Fruit fly (Drosophila melanogaster) Kc167 (cell line): Measurements from ENCODE around the gene CG42246.

Experiments used
- Myc ChIP-seq: fragments of >200 bp; optimal IDR thresholded peaks from 2 replicates; lab custom pipeline; 2017; ENCODE audit warnings: missing external identifiers
- Sin3A ChIP-seq: fragments of >200 bp; optimal IDR thresholded peaks from 2 replicates; lab custom pipeline; 2018; ENCODE audit warnings: missing external identifiers
- h ChIP-seq: fragments of >200 bp; optimal IDR thresholded peaks from 3 replicates; lab custom pipeline; 2018; ENCODE audit warnings: missing external identifiers
- insv ChIP-seq: fragments of >200 bp; optimal IDR thresholded peaks from 3 replicates; lab custom pipeline; 2018; ENCODE audit warnings: missing external identifiers
- psq ChIP-seq: fragments of >200 bp; optimal IDR thresholded peaks from 2 replicates; lab custom pipeline; 2017; ENCODE audit warnings: missing external identifiers
- ttk ChIP-seq: sonication (Bioruptor generic); optimal IDR thresholded peaks from 2 replicates; lab custom pipeline; 2017; ENCODE audit warnings: missing external identifiers

The CG42246 gene

DNA sequence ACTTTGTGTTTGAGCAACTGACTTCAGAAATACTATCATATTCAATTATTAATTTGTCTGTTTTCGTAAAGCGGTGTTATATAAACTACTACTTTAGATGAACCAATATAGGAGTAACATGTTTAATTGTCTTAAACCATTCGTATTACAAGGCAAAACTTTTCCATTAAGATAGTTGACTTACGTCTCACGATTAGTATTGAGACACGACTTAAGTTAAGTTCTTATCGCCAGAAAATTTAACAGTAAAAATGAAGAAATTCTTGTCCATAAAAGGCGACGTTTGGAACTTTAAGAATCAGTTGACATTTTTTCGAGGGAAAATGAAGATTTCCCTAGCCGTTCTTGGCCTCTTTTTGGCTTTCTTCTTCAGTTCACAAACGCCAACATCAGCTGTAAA lies 1.9 kb upstream of the CG42246 start, which contains the start of gene CG42705:
TSS of gene CG42705 (plus strand) at position 301 of the 400 bp plus-strand sequence.
- TF ChIP-seq psq (lab: Kevin White, UChicago) (no peak), insv (lab: Kevin White, UChicago) (no peak), ttk (lab: Kevin White, UChicago) (no peak), Sin3A (lab: Kevin White, UChicago) (no peak), Myc (lab: Kevin White, UChicago) (no peak), h (lab: Kevin White, UChicago) (no peak)

DNA sequence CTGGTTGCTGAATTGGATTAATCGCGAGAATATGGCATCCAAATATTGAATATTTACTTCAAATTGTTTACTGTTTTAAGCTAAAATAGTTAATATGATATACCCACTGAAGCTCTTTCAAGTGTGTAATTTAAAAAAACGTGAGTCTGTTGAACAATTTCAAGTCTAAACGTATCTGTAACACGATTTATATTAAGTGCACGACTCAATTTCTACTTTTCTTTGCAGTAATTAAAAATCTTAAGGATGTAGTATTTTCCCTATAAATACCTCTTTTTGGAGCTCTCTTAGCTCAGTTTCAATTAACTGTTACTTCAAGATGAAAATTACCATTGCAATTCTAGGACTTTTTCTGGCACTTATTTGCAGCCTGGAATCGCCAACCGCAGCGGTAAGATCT lies 662 bp upstream of the CG42246 start, which contains the start of gene CG42704:
TSS of gene CG42704 (plus strand) at position 301 of the 400 bp plus-strand sequence.
- TF ChIP-seq psq (lab: Kevin White, UChicago) (no peak), insv (lab: Kevin White, UChicago) (no peak), ttk (lab: Kevin White, UChicago) (no peak), h (lab: Kevin White, UChicago) (no peak), Myc (lab: Kevin White, UChicago) (no peak), Sin3A (lab: Kevin White, UChicago) (no peak)

DNA sequence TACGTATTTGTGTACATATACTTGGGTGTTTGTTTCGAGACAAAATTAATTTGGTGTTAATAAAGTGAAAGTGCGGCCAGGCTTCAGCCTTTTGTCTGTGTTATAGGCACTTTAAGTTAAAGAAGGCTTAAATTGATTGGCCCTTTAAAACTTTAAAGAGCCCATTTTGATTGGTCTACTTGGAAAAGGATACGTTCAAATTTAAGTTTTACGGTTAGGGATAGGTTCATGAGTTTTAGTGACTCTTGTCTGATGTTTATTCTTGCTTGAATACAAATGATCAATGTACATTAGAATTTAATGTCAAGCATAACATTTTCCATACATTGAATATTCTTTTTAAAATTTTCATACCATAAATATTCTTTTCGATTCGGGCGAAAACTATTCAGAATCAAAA lies 4.8 kb downstream of the CG42246 start, which contains the start of gene CG32727:
TSS of gene CG32727 (plus strand) at position 301 of the 400 bp plus-strand sequence.
- TF ChIP-seq Sin3A (lab: Kevin White, UChicago) (no peak), h (lab: Kevin White, UChicago) (no peak), insv (lab: Kevin White, UChicago) (no peak), psq (lab: Kevin White, UChicago) (no peak), Myc (lab: Kevin White, UChicago) (no peak), ttk (lab: Kevin White, UChicago) (no peak)

DNA sequence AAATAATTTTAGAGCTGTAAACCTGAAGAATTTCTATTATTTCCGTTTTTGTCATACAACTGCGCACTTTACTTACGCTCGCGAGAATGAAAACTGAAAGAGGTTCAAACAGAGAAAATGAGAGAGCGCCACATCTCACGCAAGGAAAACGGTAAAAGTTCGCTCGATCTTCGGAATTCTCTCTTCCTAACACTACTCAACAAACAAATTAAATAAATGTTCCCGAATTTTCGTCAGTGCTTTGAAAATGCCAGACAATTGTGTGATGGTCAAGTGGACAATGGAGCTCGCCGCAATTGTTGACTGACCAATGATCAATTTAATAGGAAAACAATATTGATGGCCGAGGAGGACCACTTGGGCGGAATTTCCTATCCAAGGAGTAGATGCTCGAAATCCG lies 6.0 kb downstream of the CG42246 start, which contains the start of gene CG1677:
TSS of gene CG1677 (minus strand) at position 101 of the 400 bp plus-strand sequence.
- no peak for TF ChIP-seq Myc (lab: Kevin White, UChicago)
- TF ChIP-seq psq (lab: Kevin White, UChicago): no peak
- no peak for TF ChIP-seq insv (lab: Kevin White, UChicago)
- TF ChIP-seq Sin3A (lab: Kevin White, UChicago): no peak
- no peak for TF ChIP-seq ttk (lab: Kevin White, UChicago)
- TF ChIP-seq h (lab: Kevin White, UChicago): no peak

DNA sequence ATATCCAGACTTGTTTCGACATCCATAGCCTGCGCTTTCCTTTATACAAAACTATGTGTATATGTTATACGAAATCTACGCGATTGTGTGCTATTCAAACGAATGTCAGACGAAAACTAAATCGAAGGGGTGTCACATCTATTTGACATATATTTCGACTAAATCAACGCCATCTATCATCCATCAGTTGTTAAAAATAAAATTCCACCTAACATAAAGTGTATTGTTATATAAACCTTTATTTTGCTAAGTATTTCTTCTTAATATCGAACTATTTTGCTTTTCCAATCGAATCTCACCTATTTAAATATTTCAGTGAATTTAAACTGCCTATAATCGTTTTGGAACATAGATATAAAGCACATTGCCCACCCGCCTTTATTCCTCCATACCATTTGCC lies 8.6 kb downstream of the CG42246 start, which contains the start of gene CG15035:
TSS of gene CG15035 (minus strand) at position 101 of the 400 bp plus-strand sequence.
- TF ChIP-seq h (lab: Kevin White, UChicago) (no peak), Sin3A (lab: Kevin White, UChicago) (no peak), Myc (lab: Kevin White, UChicago) (no peak), psq (lab: Kevin White, UChicago) (no peak), ttk (lab: Kevin White, UChicago) (no peak), insv (lab: Kevin White, UChicago) (no peak)

- TF ChIP-seq insv (lab: Kevin White, UChicago): no peak
- TF ChIP-seq h (lab: Kevin White, UChicago): no peak
- TF ChIP-seq Sin3A (lab: Kevin White, UChicago): no peak
- no peak for TF ChIP-seq ttk (lab: Kevin White, UChicago)
Observed at dm6 chrX:7382890-7383289, 28.8 kb downstream of the CG42246 start, which contains the start of gene CG42781. TSS of gene CG42781 (minus strand) at chrX:7382990.

DNA sequence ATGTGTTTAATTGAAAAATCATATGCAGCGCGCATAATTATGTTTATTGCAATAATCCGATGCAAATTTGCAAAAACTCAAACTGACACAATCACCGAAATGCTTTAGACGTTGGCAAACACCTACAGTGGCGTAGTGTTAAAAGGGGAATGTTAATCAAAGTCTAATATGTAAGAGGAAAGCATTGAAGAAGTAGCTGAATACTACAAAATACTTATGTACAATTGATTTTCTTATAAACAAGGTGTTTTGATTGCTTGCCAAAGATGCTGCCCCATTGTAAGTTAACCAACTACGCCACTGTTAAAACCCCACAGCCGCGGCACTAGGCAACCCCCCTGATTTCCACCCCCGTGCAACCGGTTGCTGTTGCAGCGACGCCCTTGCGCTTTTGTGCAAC lies 32.1 kb downstream of the CG42246 start:
- TF ChIP-seq h (lab: Kevin White, UChicago) (no peak), psq (lab: Kevin White, UChicago) (no peak), insv (lab: Kevin White, UChicago) (no peak), Myc (lab: Kevin White, UChicago) (no peak), Sin3A (lab: Kevin White, UChicago) (no peak), ttk (lab: Kevin White, UChicago) (no peak)

dm6 chrX:7377840-7378239 lies 33.9 kb downstream of the CG42246 start, which contains the start of gene CheA7a:
TSS of gene CheA7a (plus strand) at chrX:7378140.
- TF ChIP-seq h (lab: Kevin White, UChicago) (no peak), ttk (lab: Kevin White, UChicago) (no peak), psq (lab: Kevin White, UChicago) (no peak), insv (lab: Kevin White, UChicago) (no peak), Sin3A (lab: Kevin White, UChicago) (no peak), Myc (lab: Kevin White, UChicago) (no peak)

DNA sequence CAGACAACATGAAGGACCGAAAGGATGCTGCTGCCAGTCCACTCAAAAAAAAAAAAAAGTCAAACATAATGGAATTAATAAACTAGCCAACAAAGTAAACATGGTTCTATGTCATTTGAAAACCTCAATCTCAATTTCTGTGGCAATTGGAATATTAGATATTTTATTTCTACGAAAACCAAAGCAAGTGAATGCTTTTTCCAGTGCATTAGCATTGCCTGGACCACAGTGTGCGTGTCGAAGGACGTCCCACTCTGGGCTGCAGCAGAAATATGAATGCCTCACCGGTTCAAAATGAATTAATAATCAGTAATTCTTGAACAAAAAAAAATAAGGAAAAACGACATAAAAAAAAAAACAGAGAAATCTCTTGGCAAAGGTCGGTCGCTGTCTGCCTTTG lies 39.2 kb downstream of the CG42246 start:
- TF ChIP-seq h (lab: Kevin White, UChicago) (no peak), psq (lab: Kevin White, UChicago) (no peak), insv (lab: Kevin White, UChicago) (no peak), Myc (lab: Kevin White, UChicago) (no peak), Sin3A (lab: Kevin White, UChicago) (no peak), ttk (lab: Kevin White, UChicago) (no peak)

DNA sequence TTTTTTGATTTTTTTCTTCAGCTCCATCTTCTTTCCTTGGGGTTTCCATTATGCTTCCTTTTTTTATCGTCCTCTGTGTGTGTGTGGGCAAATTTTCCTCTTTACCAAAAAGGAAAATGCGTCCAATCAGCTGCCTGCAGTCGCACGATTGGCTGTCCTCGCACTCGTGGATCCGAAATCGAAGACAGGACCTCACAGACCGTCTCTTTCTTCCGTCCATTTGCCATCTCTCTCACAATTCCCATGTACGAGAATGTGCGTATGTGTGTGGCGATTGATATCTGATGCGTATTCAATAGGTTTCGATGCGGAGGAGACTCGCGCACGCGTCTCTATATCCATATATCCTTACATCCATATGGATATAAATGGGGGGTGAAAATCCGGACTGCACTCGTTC lies 43.3 kb downstream of the CG42246 start:
- no peak for TF ChIP-seq ttk (lab: Kevin White, UChicago)
- TF ChIP-seq psq (lab: Kevin White, UChicago): no peak
